Fruit fly (Drosophila melanogaster) whole organism, embryonic: ENCODE data around the gene mino.

Source experiments
- Abd-B ChIP-seq: fragments of 200-800 bp; sonication (Bioruptor generic); optimal IDR thresholded peaks from 2 replicates; lab custom pipeline; 2018; ENCODE audit warnings: missing biosample characterization, mild to moderate bottlenecking, missing genetic modification characterization, moderate library complexity
- CG10462 ChIP-seq: fragments of 200-800 bp; sonication (Bioruptor generic); optimal IDR thresholded peaks from 2 replicates; lab custom pipeline; 2016; ENCODE audit warnings: missing biosample characterization, missing genetic modification characterization
- CG11504 ChIP-seq: fragments of 200-800 bp; sonication (Bioruptor generic); optimal IDR thresholded peaks from 3 replicates; lab custom pipeline; 2019; ENCODE audit warnings: missing biosample characterization, mild to moderate bottlenecking, missing genetic modification characterization, moderate library complexity
- CG12219 ChIP-seq: fragments of 200-800 bp; sonication (Bioruptor generic); optimal IDR thresholded peaks from 3 replicates; lab custom pipeline; 2018; ENCODE audit warnings: missing biosample characterization, mild to moderate bottlenecking, missing genetic modification characterization
- CG1233 ChIP-seq: fragments of 200-800 bp; sonication (Bioruptor generic); optimal IDR thresholded peaks from 4 replicates; lab custom pipeline; 2018; ENCODE audit warnings: missing biosample characterization, mild to moderate bottlenecking, missing genetic modification characterization
- CG12391 ChIP-seq: fragments of 200-800 bp; sonication (Bioruptor generic); optimal IDR thresholded peaks from 3 replicates; lab custom pipeline; 2018; ENCODE audit warnings: missing biosample characterization, mild to moderate bottlenecking, missing genetic modification characterization, moderate library complexity
- CG13624 ChIP-seq: fragments of 200-800 bp; sonication (Bioruptor generic); optimal IDR thresholded peaks from 2 replicates; lab custom pipeline; 2016; ENCODE audit warnings: missing biosample characterization, missing genetic modification characterization
- CG14667 ChIP-seq: fragments of 200-800 bp; sonication (Bioruptor generic); IDR thresholded peaks from 2 replicates; pipeline ENCODE4 v1.3.6; 2022; ENCODE audit warnings: missing biosample characterization, missing genetic modification characterization
- CG15514 ChIP-seq: fragments of 200-800 bp; sonication (Bioruptor generic); optimal IDR thresholded peaks from 3 replicates; lab custom pipeline; 2017; ENCODE audit warnings: missing biosample characterization, missing genetic modification characterization, mild to moderate bottlenecking, moderate library complexity, missing genetic modification reagents
- CG15696 ChIP-seq: fragments of 200-800 bp; sonication (Bioruptor generic); optimal IDR thresholded peaks from 2 replicates; lab custom pipeline; 2019; ENCODE audit warnings: missing biosample characterization, mild to moderate bottlenecking, missing genetic modification characterization, moderate library complexity
- CG1602 ChIP-seq: fragments of 200-800 bp; sonication (Bioruptor generic); optimal IDR thresholded peaks from 3 replicates; lab custom pipeline; 2016; ENCODE audit warnings: missing biosample characterization, missing genetic modification characterization
- CG18262 ChIP-seq: fragments of 200-800 bp; optimal IDR thresholded peaks from 3 replicates; lab custom pipeline; 2019; ENCODE audit warnings: missing biosample characterization, mild to moderate bottlenecking, missing genetic modification characterization, moderate library complexity
- CG18619 ChIP-seq: fragments of 200-800 bp; sonication (Bioruptor generic); optimal IDR thresholded peaks from 3 replicates; lab custom pipeline; 2017; ENCODE audit warnings: missing biosample characterization, mild to moderate bottlenecking, missing genetic modification characterization
- CG18764 ChIP-seq: fragments of 200-800 bp; sonication (Bioruptor generic); optimal IDR thresholded peaks from 3 replicates; lab custom pipeline; 2016; ENCODE audit warnings: missing biosample characterization, missing genetic modification characterization
- CG2120 ChIP-seq: fragments of 200-800 bp; sonication (Bioruptor generic); optimal IDR thresholded peaks from 3 replicates; lab custom pipeline; 2016; ENCODE audit warnings: missing biosample characterization, missing genetic modification characterization
- CG2889 ChIP-seq: fragments of 200-800 bp; sonication (Bioruptor generic); IDR thresholded peaks from 3 replicates; pipeline ENCODE4 v1.3.6; 2022; ENCODE audit warnings: missing biosample characterization, missing genetic modification characterization
- CG4328 ChIP-seq: fragments of 200-800 bp; sonication (Bioruptor generic); optimal IDR thresholded peaks from 3 replicates; lab custom pipeline; 2017; ENCODE audit warnings: missing biosample characterization, missing genetic modification reagents, missing genetic modification characterization
- CG43689 ChIP-seq: fragments of 200-800 bp; sonication (Bioruptor generic); IDR thresholded peaks from 2 replicates; pipeline ENCODE4 v1.3.6; 2022; ENCODE audit warnings: missing biosample characterization, missing genetic modification characterization
- CG4424 ChIP-seq: fragments of 200-800 bp; sonication (Bioruptor generic); optimal IDR thresholded peaks from 3 replicates; lab custom pipeline; 2016; ENCODE audit warnings: missing biosample characterization, missing genetic modification characterization
- CG4730 ChIP-seq: fragments of 200-800 bp; sonication (Bioruptor generic); IDR thresholded peaks from 2 replicates; pipeline ENCODE4 v1.3.6; 2022; ENCODE audit warnings: missing biosample characterization, missing genetic modification characterization
- CG6175 ChIP-seq: fragments of 200-800 bp; sonication (Bioruptor generic); IDR thresholded peaks from 3 replicates; pipeline ENCODE4 v1.3.6; 2022; ENCODE audit warnings: missing biosample characterization, missing genetic modification characterization
- CG6683 ChIP-seq: fragments of 200-800 bp; sonication (Bioruptor generic); optimal IDR thresholded peaks from 2 replicates; lab custom pipeline; 2017; ENCODE audit warnings: missing biosample characterization, mild to moderate bottlenecking, missing genetic modification characterization, missing genetic modification reagents
- CG6765 ChIP-seq: fragments of 200-800 bp; sonication (Bioruptor generic); optimal IDR thresholded peaks from 3 replicates; lab custom pipeline; 2017; ENCODE audit warnings: missing biosample characterization, mild to moderate bottlenecking, missing genetic modification characterization
- CG8388 ChIP-seq: fragments of 200-800 bp; sonication (Bioruptor generic); optimal IDR thresholded peaks from 2 replicates; lab custom pipeline; 2019; ENCODE audit warnings: missing biosample characterization, mild to moderate bottlenecking, missing genetic modification characterization, moderate library complexity
- CG9609 ChIP-seq: fragments of 200-800 bp; sonication (Bioruptor generic); optimal IDR thresholded peaks from 3 replicates; lab custom pipeline; 2016; ENCODE audit warnings: missing biosample characterization, missing genetic modification characterization
- CG9797 ChIP-seq: fragments of 200-800 bp; sonication (Bioruptor generic); optimal IDR thresholded peaks from 3 replicates; lab custom pipeline; 2018; ENCODE audit warnings: missing biosample characterization, mild to moderate bottlenecking, missing genetic modification characterization
- CkIIα-i1 ChIP-seq: fragments of 200-800 bp; sonication (Bioruptor generic); IDR thresholded peaks from 2 replicates; pipeline ENCODE4 v1.3.6; 2022; ENCODE audit warnings: missing biosample characterization, missing genetic modification characterization
- CoRest ChIP-seq: fragments of 200-800 bp; sonication (Bioruptor generic); optimal IDR thresholded peaks from 3 replicates; lab custom pipeline; 2018; ENCODE audit warnings: missing biosample characterization, mild to moderate bottlenecking, missing genetic modification characterization, moderate library complexity
- Dfd ChIP-seq, 2 experiments: fragments of >200 bp; optimal IDR thresholded peaks; 2 replicates each; lab custom pipeline; 2017; ENCODE audit warnings: missing biosample characterization in 2 of 2, missing genetic modification characterization in 2 of 2
- Eip74EF ChIP-seq, 2 experiments: fragments of 200-800 bp in 1 of 2; fragments of >200 bp in 1 of 2; sonication (Bioruptor generic) in 1 of 2; optimal IDR thresholded peaks; 2 replicates each; lab custom pipeline; 2017 to 2019; ENCODE audit warnings: missing biosample characterization in 2 of 2, missing genetic modification characterization in 2 of 2, mild to moderate bottlenecking in 1 of 2, moderate library complexity in 1 of 2
- Fer3 ChIP-seq: fragments of 200-800 bp; sonication (Bioruptor generic); optimal IDR thresholded peaks from 2 replicates; lab custom pipeline; 2018; ENCODE audit warnings: missing biosample characterization, mild to moderate bottlenecking, missing genetic modification characterization, moderate library complexity
- Gug ChIP-seq: fragments of 200-800 bp; sonication (Bioruptor generic); IDR thresholded peaks from 4 replicates; pipeline ENCODE4 v1.3.6; 2022; ENCODE audit warnings: missing biosample characterization, missing genetic modification characterization
- HLH54F ChIP-seq: fragments of 200-800 bp; sonication (Bioruptor generic); optimal IDR thresholded peaks from 3 replicates; lab custom pipeline; 2016; ENCODE audit warnings: missing biosample characterization, missing genetic modification characterization
- HmgD ChIP-seq: fragments of 200-800 bp; sonication (Bioruptor generic); optimal IDR thresholded peaks from 3 replicates; lab custom pipeline; 2016; ENCODE audit warnings: missing biosample characterization, missing genetic modification characterization
- Kr ChIP-seq: fragments of 200-800 bp; sonication (Bioruptor generic); optimal IDR thresholded peaks from 2 replicates; lab custom pipeline; 2017; ENCODE audit warnings: missing biosample characterization, mild to moderate bottlenecking, missing genetic modification characterization
- Lhr ChIP-seq: fragments of 200-800 bp; sonication (Bioruptor generic); optimal IDR thresholded peaks from 3 replicates; lab custom pipeline; 2017; ENCODE audit warnings: mild to moderate bottlenecking, missing biosample characterization, missing genetic modification reagents, missing genetic modification characterization
- Max ChIP-seq: fragments of 200-800 bp; sonication (Bioruptor generic); optimal IDR thresholded peaks from 2 replicates; lab custom pipeline; 2016; ENCODE audit warnings: missing biosample characterization, mild to moderate bottlenecking, missing genetic modification characterization
- Neu2 ChIP-seq: fragments of 200-800 bp; sonication (Bioruptor generic); optimal IDR thresholded peaks from 3 replicates; lab custom pipeline; 2016; ENCODE audit warnings: missing biosample characterization, missing genetic modification characterization, borderline replicate concordance
- Oaz ChIP-seq: fragments of 200-800 bp; sonication (Bioruptor generic); IDR thresholded peaks from 2 replicates; pipeline ENCODE4 v1.3.6; 2022; ENCODE audit warnings: missing biosample characterization, missing genetic modification characterization
- Six4 ChIP-seq: fragments of 200-800 bp; sonication (Bioruptor generic); optimal IDR thresholded peaks from 2 replicates; lab custom pipeline; 2016; ENCODE audit warnings: missing biosample characterization, missing genetic modification characterization
- Xbp1 ChIP-seq: fragments of 200-800 bp; sonication (Bioruptor generic); optimal IDR thresholded peaks from 3 replicates; lab custom pipeline; 2016; ENCODE audit warnings: missing biosample characterization, mild to moderate bottlenecking, missing genetic modification characterization
- bcd ChIP-seq: fragments of 200-800 bp; sonication (Bioruptor generic); optimal IDR thresholded peaks from 2 replicates; lab custom pipeline; 2017; ENCODE audit warnings: missing biosample characterization, mild to moderate bottlenecking, missing genetic modification characterization
- dpn ChIP-seq, 2 experiments: fragments of 200-800 bp; sonication (Bioruptor generic); optimal IDR thresholded peaks; 3 replicates each; lab custom pipeline; 2016; ENCODE audit warnings: missing biosample characterization in 2 of 2, missing genetic modification characterization in 2 of 2
- grn ChIP-seq: fragments of 200-800 bp; sonication (Bioruptor generic); optimal IDR thresholded peaks from 3 replicates; lab custom pipeline; 2017; ENCODE audit warnings: missing biosample characterization, missing genetic modification characterization
- gsb-n ChIP-seq: fragments of 200-800 bp; sonication (Bioruptor generic); optimal IDR thresholded peaks from 3 replicates; lab custom pipeline; 2018; ENCODE audit warnings: missing biosample characterization, mild to moderate bottlenecking, missing genetic modification characterization
- kay ChIP-seq: fragments of 200-800 bp; sonication (Bioruptor generic); optimal IDR thresholded peaks from 2 replicates; lab custom pipeline; 2016; ENCODE audit warnings: missing biosample characterization, missing genetic modification characterization
- nmo ChIP-seq: fragments of 200-800 bp; sonication (Bioruptor generic); optimal IDR thresholded peaks from 2 replicates; lab custom pipeline; 2018; ENCODE audit warnings: missing biosample characterization, mild to moderate bottlenecking, missing genetic modification characterization, moderate library complexity
- otp ChIP-seq: fragments of 200-800 bp; sonication (Bioruptor generic); IDR thresholded peaks from 3 replicates; pipeline ENCODE4, ENCODE4 v1.3.6; 2022; ENCODE audit warnings: missing biosample characterization, missing genetic modification characterization
- sd ChIP-seq: fragments of 200-800 bp; sonication (Bioruptor generic); optimal IDR thresholded peaks from 3 replicates; lab custom pipeline; 2018; ENCODE audit warnings: missing biosample characterization, mild to moderate bottlenecking, missing genetic modification characterization, moderate library complexity

Gene mino

dm6 chr3R:27916355-27917019 lies 8.5 kb upstream of the mino start, which contains the start of the genes CG5003 and mRpS22 (continued):
- TF ChIP-seq CG15514 (GFP tag; lab: Kevin White, UChicago) (peak; percentile 13), CG6683 (GFP tag; lab: Kevin White, UChicago) (no peak), gsb-n (peak; percentile 54), CG18262 (tag; lab: Kevin White, UChicago) (peak; percentile 69), CG8388 (GFP tag; lab: Kevin White, UChicago) (peak; percentile 14), CG6765 (GFP tag; lab: Kevin White, UChicago) (no peak), CG12219 (GFP tag; lab: Kevin White, UChicago) (no peak), CG13624 (GFP tag; lab: Kevin White, UChicago) (no peak), Xbp1 (GFP tag; lab: Kevin White, UChicago) (peak; percentile 43), CG11504 (tag; lab: Kevin White, UChicago) (peak; percentile 73), CG9797 (GFP tag; lab: Kevin White, UChicago) (peak; percentile 62), nmo (GFP tag; lab: Kevin White, UChicago) (peak; percentile 80), Max (GFP tag; lab: Kevin White, UChicago) (peak; percentile 63), CG2120 (GFP tag; lab: Kevin White, UChicago) (peak; percentile 59), CG18619 (GFP tag; lab: Kevin White, UChicago) (peak; percentile 46), Gug (GFP tag; lab: Robert Waterston, UW) (peak; percentile 9; the same call in 2 of the 4 replicates), grn (GFP tag; lab: Kevin White, UChicago) (peak; percentile 51), Neu2 (GFP tag; lab: Kevin White, UChicago) (no peak), Kr (GFP tag; lab: Kevin White, UChicago) (no peak), CoRest (tag; lab: Kevin White, UChicago) (peak; percentile 75), HLH54F (peak; percentile 7), CG43689 (no peak), CG4730 (GFP tag; lab: Robert Waterston, UW) (peak; percentile 37; the same call in 1 of the 2 replicates), Six4 (GFP tag; lab: Kevin White, UChicago) (no peak), bcd (GFP tag; lab: Kevin White, UChicago) (peak; percentile 50), Abd-B (GFP tag; lab: Kevin White, UChicago) (peak; percentile 78), CG10462 (GFP tag; lab: Kevin White, UChicago) (peak; percentile 41), HmgD (GFP tag; lab: Kevin White, UChicago) (no peak), CG15696 (tag; lab: Kevin White, UChicago) (peak; percentile 58), CG4424 (GFP tag; lab: Kevin White, UChicago) (peak; percentile 69), CG1233 (peak; percentile 59), CG1602 (GFP tag; lab: Kevin White, UChicago) (peak; percentile 25), CG14667 (peak; percentile 40), sd (tag; lab: Kevin White, UChicago) (no peak), Oaz (GFP tag; lab: Robert Waterston, UW) (peak; percentile 35; the same call in 1 of the 2 replicates), Dfd (GFP tag; optimal IDR thresholded peaks at IDR 0.05; lab: Kevin White, UChicago) (peak in 1 of 2 experiments; percentile 65), CG12391 (tag; lab: Kevin White, UChicago) (peak; percentile 81), dpn (GFP tag; optimal IDR thresholded peaks at IDR 0.05; lab: Kevin White, UChicago) (peak in 1 of 2 experiments; percentile 52), CG4328 (GFP tag; lab: Kevin White, UChicago) (peak; percentile 58), otp (GFP tag; lab: Robert Waterston, UW) (no peak), CG2889 (GFP tag; lab: Robert Waterston, UW) (no peak), Lhr (peak; percentile 24), CG18764 (GFP tag; lab: Kevin White, UChicago) (no peak), kay (GFP tag; lab: Kevin White, UChicago) (peak; percentile 55), CG6175 (GFP tag; lab: Robert Waterston, UW) (no peak), Eip74EF (GFP tag; optimal IDR thresholded peaks at IDR 0.05; lab: Kevin White, UChicago) (no peak), CG9609 (GFP tag; lab: Kevin White, UChicago) (no peak), Fer3 (tag; lab: Kevin White, UChicago) (peak; percentile 46), CkIIα-i1 (GFP tag; lab: Robert Waterston, UW) (no peak)
